Worm (Caenorhabditis elegans) whole organism, L4/young adult: ENCODE data around the gene mam-2.

Source experiments
- W03F9.2 ChIP-seq: fragments of 150-350 bp; optimal IDR thresholded peaks from 2 replicates; lab custom pipeline; 2014; ENCODE audit warnings: missing biosample characterization, missing genetic modification characterization
- dao-5 ChIP-seq: sonication (generic microtip); optimal IDR thresholded peaks from 2 replicates; lab custom pipeline; 2016; ENCODE audit warnings: missing genotype, missing genetic modification characterization, moderate library complexity, missing compliant biosample characterization

ce11 chrIV:10026129-10026528 lies 43.1 kb downstream of the mam-2 start:
- TF ChIP-seq W03F9.2 (no peak), dao-5 (tag; lab: Kevin White, UChicago) (no peak)
